Worm (Caenorhabditis elegans): ENCODE results near the gene ZK686.3.
A peak's percentile ranks its signal among the peaks of the same experiment; 100 is the strongest.

The ZK686.3 gene

DNA sequence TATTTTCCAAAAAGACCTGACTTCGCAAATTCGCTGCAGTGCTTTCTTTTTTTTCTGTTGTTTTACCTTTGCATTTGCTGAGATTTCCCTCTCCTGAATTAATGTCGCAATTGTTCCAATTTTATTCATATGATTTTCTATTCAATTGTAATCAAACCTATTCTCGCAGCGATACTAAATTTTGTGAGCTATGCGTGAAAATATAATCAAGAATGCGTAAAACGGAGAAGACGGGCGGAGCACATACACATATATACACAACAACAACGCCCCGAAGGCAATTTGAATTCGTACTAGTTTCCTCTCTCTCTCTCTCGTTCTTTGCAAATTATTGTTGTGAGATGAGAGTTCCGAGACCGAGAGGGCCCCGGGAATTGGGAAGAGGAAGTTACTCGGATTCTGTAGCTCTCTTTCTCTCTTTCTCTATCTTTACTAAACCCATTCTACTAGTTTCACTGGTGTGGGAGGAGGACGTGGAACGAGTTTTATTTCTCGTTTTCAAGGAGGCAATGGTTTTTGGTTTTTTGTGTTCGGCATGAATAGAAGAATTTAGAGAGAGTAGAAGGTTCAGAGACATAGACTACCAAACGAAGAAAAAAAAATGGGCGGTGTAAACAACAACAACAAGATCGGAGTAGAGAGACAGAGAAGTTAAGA, 45.3 kb downstream of the ZK686.3 start:
- TF ChIP-seq snpc-4 (tag; optimal IDR thresholded peaks at IDR 0.05) (no peak), tlp-1 (tag; optimal IDR thresholded peaks at IDR 0.05) (no peak), dpl-1 (GFP tag; optimal IDR thresholded peaks at IDR 0.05) (no peak), fkh-10 (GFP tag; optimal IDR thresholded peaks at IDR 0.05) (peak; percentile 29), nhr-85 (tag) (peak; percentile 24), fkh-4 (tag; optimal IDR thresholded peaks at IDR 0.05; ENCODE audit: borderline replicate concordance) (no peak), nhr-12 (tag; optimal IDR thresholded peaks at IDR 0.05) (no peak), lin-13 (GFP tag; optimal IDR thresholded peaks at IDR 0.05) (no peak), ceh-88 (GFP tag; IDR thresholded peaks at IDR 0.05) (no peak), C04F5.9 (tag; optimal IDR thresholded peaks at IDR 0.05) (no peak), zag-1 (tag; optimal IDR thresholded peaks at IDR 0.05) (no peak), ama-1 (optimal IDR thresholded peaks at IDR 0.05) (peak; percentile 24), unc-98 (GFP tag; IDR thresholded peaks at IDR 0.05) (no peak), isw-1 (GFP tag; IDR thresholded peaks at IDR 0.05) (no peak), xbp-1 (tag; optimal IDR thresholded peaks at IDR 0.05) (no peak), pag-3 (tag; optimal IDR thresholded peaks at IDR 0.05; ENCODE audit: borderline replicate concordance, insufficient read depth) (no peak), nhr-76 (tag; optimal IDR thresholded peaks at IDR 0.05) (no peak), aly-2 (tag; optimal IDR thresholded peaks at IDR 0.05) (no peak), unc-86 (tag; optimal IDR thresholded peaks at IDR 0.05) (peak; percentile 3), lin-14 (GFP tag; optimal IDR thresholded peaks at IDR 0.05) (peak; percentile 73), egl-13 (tag; optimal IDR thresholded peaks at IDR 0.05) (no peak), mep-1 (tag; optimal IDR thresholded peaks at IDR 0.05) (peak; percentile 6), lin-35 (GFP tag; optimal IDR thresholded peaks at IDR 0.05) (no peak), ceh-63 (GFP tag; optimal IDR thresholded peaks at IDR 0.05) (no peak), unc-62 (GFP tag; optimal IDR thresholded peaks at IDR 0.05) (no peak), lsy-2 (tag; optimal IDR thresholded peaks at IDR 0.05) (peak in 1 of 2 experiments; percentile 36), sox-4 (tag; optimal IDR thresholded peaks at IDR 0.05) (no peak), aha-1 (tag; optimal IDR thresholded peaks at IDR 0.05) (no peak), snu-23 (GFP tag; optimal IDR thresholded peaks at IDR 0.05) (no peak), hpl-2 (GFP tag; optimal IDR thresholded peaks at IDR 0.05) (no peak), ceh-82 (tag; optimal IDR thresholded peaks at IDR 0.05) (peak in 2 of 3 experiments; percentile 1 to 14), ets-5 (GFP tag; IDR thresholded peaks at IDR 0.05) (no peak), alr-1 (tag; optimal IDR thresholded peaks at IDR 0.05; ENCODE audit: borderline replicate concordance) (no peak), ztf-4 (tag; optimal IDR thresholded peaks at IDR 0.05) (peak; percentile 4), nhr-20 (tag; optimal IDR thresholded peaks at IDR 0.05) (peak; percentile 7)

DNA sequence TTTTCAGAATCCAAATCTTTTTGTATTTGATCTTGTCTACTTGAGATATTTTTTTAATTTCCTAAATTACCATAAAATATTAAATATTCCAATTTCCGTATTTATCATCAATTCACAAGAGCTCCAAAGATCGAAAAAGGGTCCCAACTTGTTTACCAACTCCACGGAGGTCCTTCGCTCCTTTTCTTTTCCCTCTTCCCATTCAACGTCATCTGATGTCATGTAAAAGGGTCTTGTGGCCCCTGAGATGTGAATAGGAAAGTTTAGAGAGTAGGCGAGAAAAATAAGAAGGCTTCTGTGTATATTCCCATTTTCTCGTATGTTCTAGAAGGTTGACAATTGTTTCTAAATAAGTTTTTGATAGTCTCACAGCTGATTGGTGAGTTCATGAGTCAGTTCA, 45.9 kb downstream of the ZK686.3 start:
- TF ChIP-seq ceh-90 (tag; optimal IDR thresholded peaks at IDR 0.05) (no peak), nhr-47 (tag; optimal IDR thresholded peaks at IDR 0.05) (peak; percentile 5), nhr-71 (tag; optimal IDR thresholded peaks at IDR 0.05) (peak; percentile 48), lin-15B (tag; optimal IDR thresholded peaks at IDR 0.05) (no peak), ceh-82 (tag; optimal IDR thresholded peaks at IDR 0.05) (peak in 1 of 3 experiments; percentile 42), nhr-28 (tag; optimal IDR thresholded peaks at IDR 0.05) (no peak), swsn-7 (tag; optimal IDR thresholded peaks at IDR 0.05) (peak; percentile 8), ceh-63 (GFP tag; optimal IDR thresholded peaks at IDR 0.05) (no peak), lsy-2 (tag; optimal IDR thresholded peaks at IDR 0.05) (peak; percentile 4 to 51), lin-35 (GFP tag; optimal IDR thresholded peaks at IDR 0.05) (peak in 1 of 2 experiments; percentile 10), zag-1 (tag; optimal IDR thresholded peaks at IDR 0.05) (no peak), C04F5.9 (tag; optimal IDR thresholded peaks at IDR 0.05) (no peak), snpc-4 (tag; optimal IDR thresholded peaks at IDR 0.05) (no peak), egl-27 (tag; optimal IDR thresholded peaks at IDR 0.05) (no peak), ceh-8 (GFP tag; optimal IDR thresholded peaks at IDR 0.05) (peak; percentile 22), elt-2 (tag; optimal IDR thresholded peaks at IDR 0.05) (no peak), unc-86 (tag; optimal IDR thresholded peaks at IDR 0.05) (peak; percentile 27), nhr-85 (tag) (no peak), fkh-10 (GFP tag; optimal IDR thresholded peaks at IDR 0.05) (peak; percentile 46), lin-14 (GFP tag; optimal IDR thresholded peaks at IDR 0.05) (peak; percentile 85), ama-1 (optimal IDR thresholded peaks at IDR 0.05) (peak; percentile 25), isw-1 (GFP tag; IDR thresholded peaks at IDR 0.05) (peak; percentile 14; the same call in 1 of the 2 replicates), elt-3 (tag; optimal IDR thresholded peaks at IDR 0.05) (no peak), ztf-4 (tag; optimal IDR thresholded peaks at IDR 0.05) (no peak), efl-1 (optimal IDR thresholded peaks at IDR 0.05) (peak in 1 of 2 experiments; percentile 1), efl-1 (GFP tag; optimal IDR thresholded peaks at IDR 0.05 in 1 of 2) (no peak), lin-13 (GFP tag; optimal IDR thresholded peaks at IDR 0.05) (peak; percentile 11), lin-39 (tag; optimal IDR thresholded peaks at IDR 0.05) (no peak)

Data from whole organism, L1 larva.